Worm (Caenorhabditis elegans) whole organism, young adult: ENCODE results near the gene C34D1.4.

ENCODE experiments used
- lir-1 ChIP-seq: fragments of 200-800 bp; sonication (Bioruptor generic); conservative IDR thresholded peaks from 2 replicates; pipeline ENCODE4 v1.3.6; 2022; ENCODE audit warnings: missing genetic modification reagents, missing genetic modification characterization, missing compliant biosample characterization
- nhr-80 ChIP-seq: sonication (generic microtip); optimal IDR thresholded peaks from 2 replicates; lab custom pipeline; 2016; ENCODE audit warnings: missing genetic modification characterization, missing compliant biosample characterization
- snpc-1.3 ChIP-seq: sonication (generic microtip); optimal IDR thresholded peaks from 2 replicates; lab custom pipeline; 2017; ENCODE audit warnings: missing genetic modification characterization, mild to moderate bottlenecking, missing compliant biosample characterization, antibody characterized with exemption, moderate library complexity, missing genotype, missing genetic modification reagents; ENCODE audit not compliant: insufficient read depth
- sptf-2 ChIP-seq: fragments of 200-800 bp; sonication (Bioruptor generic); optimal IDR thresholded peaks from 2 replicates; lab custom pipeline; 2018; ENCODE audit warnings: mild to moderate bottlenecking, missing genetic modification characterization, missing compliant biosample characterization

- no peak for TF ChIP-seq snpc-1.3 (tag; lab: Kevin White, UChicago)
- no peak for TF ChIP-seq sptf-2
- TF ChIP-seq nhr-80 (tag; lab: Kevin White, UChicago) = no peak
- TF ChIP-seq lir-1 (GFP tag; lab: Robert Waterston, UW) = no peak
Measured at ce11 chrV:13280382-13280781, 21.3 kb upstream of the C34D1.4 start.
